Worm (Caenorhabditis elegans) whole organism, young adult: ENCODE results near the gene fbxa-147.

Source experiments
- B0261.1 ChIP-seq: sonication (generic microtip); optimal IDR thresholded peaks from 2 replicates; lab custom pipeline; 2016; ENCODE audit warnings: mild to moderate bottlenecking, missing genetic modification characterization, moderate library complexity, missing compliant biosample characterization
- B0336.3 ChIP-seq: fragments of 200-800 bp; sonication (Bioruptor generic); IDR thresholded peaks from 2 replicates; pipeline ENCODE4 v1.3.6; 2022; ENCODE audit warnings: missing genetic modification characterization, missing compliant biosample characterization
- F10E7.11 ChIP-seq: sonication (generic microtip); optimal IDR thresholded peaks from 2 replicates; lab custom pipeline; 2017; ENCODE audit warnings: mild to moderate bottlenecking, missing genetic modification characterization, moderate library complexity, missing compliant biosample characterization
- F23B12.7 ChIP-seq: sonication (generic microtip); optimal IDR thresholded peaks from 2 replicates; lab custom pipeline; 2017; ENCODE audit warnings: missing genetic modification characterization, mild to moderate bottlenecking, missing compliant biosample characterization, antibody characterized with exemption, moderate library complexity; ENCODE audit not compliant: insufficient read depth
- F33H1.4 ChIP-seq: fragments of 200-800 bp; sonication (Bioruptor generic); IDR thresholded peaks from 2 replicates; pipeline ENCODE4 v1.3.6; 2022; ENCODE audit warnings: missing genetic modification reagents, missing genetic modification characterization, missing compliant biosample characterization
- F57A8.1 ChIP-seq: fragments of 200-800 bp; sonication (Bioruptor generic); optimal IDR thresholded peaks from 2 replicates; lab custom pipeline; 2018; ENCODE audit warnings: mild to moderate bottlenecking, missing genetic modification characterization, moderate library complexity, missing compliant biosample characterization
- T26A5.8 ChIP-seq: sonication (generic microtip); optimal IDR thresholded peaks from 2 replicates; lab custom pipeline; 2016; ENCODE audit warnings: missing genetic modification characterization, missing compliant biosample characterization
- Y53G8AR.9 ChIP-seq: fragments of 200-800 bp; sonication (Bioruptor generic); conservative IDR thresholded peaks from 2 replicates; pipeline ENCODE4 v1.3.6; 2022; ENCODE audit warnings: missing genetic modification reagents, missing genetic modification characterization, missing compliant biosample characterization
- Y79H2A.3 ChIP-seq: fragments of 200-800 bp; sonication (Bioruptor generic); conservative IDR thresholded peaks from 2 replicates; pipeline ENCODE4 v1.3.6; 2022; ENCODE audit warnings: missing genetic modification reagents, missing genetic modification characterization, missing compliant biosample characterization
- Y95B8A.8 ChIP-seq: fragments of 200-800 bp; sonication (Bioruptor generic); IDR thresholded peaks from 2 replicates; pipeline ENCODE4 v1.3.6; 2022; ENCODE audit warnings: missing genetic modification reagents, missing genetic modification characterization, missing compliant biosample characterization
- ZK185.1 ChIP-seq: sonication (generic microtip); optimal IDR thresholded peaks from 2 replicates; lab custom pipeline; 2016; ENCODE audit warnings: mild to moderate bottlenecking, missing genetic modification characterization, missing compliant biosample characterization; ENCODE audit not compliant: poor library complexity, severe bottlenecking
- attf-5 ChIP-seq: fragments of 200-800 bp; sonication (Bioruptor generic); optimal IDR thresholded peaks from 2 replicates; lab custom pipeline; 2018; ENCODE audit warnings: mild to moderate bottlenecking, missing genetic modification characterization, missing compliant biosample characterization
- cebp-1 ChIP-seq, 2 experiments: fragments of 200-800 bp in 1 of 2; sonication (Bioruptor generic) in 1 of 2; sonication (generic microtip) in 1 of 2; IDR thresholded peaks in 1 of 2; optimal IDR thresholded peaks in 1 of 2; 2 replicates each; pipeline versions ENCODE4 v1.3.6 to Lab custom; 2017 to 2022; ENCODE audit warnings: missing compliant biosample characterization in 2 of 2, missing genetic modification characterization in 2 of 2, mild to moderate bottlenecking in 1 of 2, missing genetic modification reagents in 1 of 2, moderate library complexity in 1 of 2
- ceh-27 ChIP-seq: fragments of 200-800 bp; sonication (Bioruptor generic); optimal IDR thresholded peaks from 2 replicates; lab custom pipeline; 2018; ENCODE audit warnings: mild to moderate bottlenecking, missing genetic modification characterization, moderate library complexity, missing compliant biosample characterization
- ceh-91 ChIP-seq: fragments of 200-800 bp; sonication (Bioruptor generic); IDR thresholded peaks from 2 replicates; pipeline ENCODE4 v1.3.6; 2022; ENCODE audit warnings: missing genetic modification reagents, missing genetic modification characterization, missing compliant biosample characterization
- die-1 ChIP-seq: sonication (generic microtip); optimal IDR thresholded peaks from 2 replicates; lab custom pipeline; 2016; ENCODE audit warnings: missing genotype, mild to moderate bottlenecking, missing genetic modification characterization, missing compliant biosample characterization
- efl-1 ChIP-seq: fragments of 150-350 bp; optimal IDR thresholded peaks from 2 replicates; lab custom pipeline; 2014; ENCODE audit warnings: missing biosample characterization, missing genetic modification reagents, missing genetic modification characterization
- egrh-3 ChIP-seq: fragments of 200-800 bp; sonication (Bioruptor generic); IDR thresholded peaks from 2 replicates; pipeline ENCODE4 v1.3.6; 2022; ENCODE audit warnings: missing genetic modification reagents, missing genetic modification characterization, missing compliant biosample characterization
- ekl-4 ChIP-seq: fragments of 200-800 bp; sonication (Bioruptor generic); IDR thresholded peaks from 2 replicates; pipeline ENCODE4 v1.3.6; 2022; ENCODE audit warnings: missing genetic modification reagents, missing genetic modification characterization, missing compliant biosample characterization
- gei-17 ChIP-seq: fragments of 200-800 bp; sonication (Bioruptor generic); optimal IDR thresholded peaks from 2 replicates; lab custom pipeline; 2018; ENCODE audit warnings: mild to moderate bottlenecking, missing genetic modification characterization, missing compliant biosample characterization
- hmg-1.2 ChIP-seq: fragments of 200-800 bp; sonication (Bioruptor generic); IDR thresholded peaks from 2 replicates; pipeline ENCODE4 v1.3.6; 2022; ENCODE audit warnings: missing genetic modification reagents, missing genetic modification characterization, missing compliant biosample characterization
- hsf-1 ChIP-seq: fragments of 200-800 bp; sonication (Bioruptor generic); IDR thresholded peaks from 2 replicates; pipeline ENCODE4 v1.3.6; 2022; ENCODE audit warnings: missing genetic modification reagents, missing genetic modification characterization, missing compliant biosample characterization
- lag-1 ChIP-seq: fragments of 200-800 bp; sonication (Bioruptor generic); IDR thresholded peaks from 2 replicates; pipeline ENCODE4 v1.3.6; 2022; ENCODE audit warnings: missing genetic modification reagents, missing genetic modification characterization, missing compliant biosample characterization
- let-607 ChIP-seq, 2 experiments: fragments of 200-800 bp in 1 of 2; sonication (Bioruptor generic) in 1 of 2; sonication (generic microtip) in 1 of 2; optimal IDR thresholded peaks; 2 replicates each; lab custom pipeline; 2016 to 2018; ENCODE audit warnings: mild to moderate bottlenecking in 2 of 2, missing compliant biosample characterization in 2 of 2, missing genetic modification characterization in 2 of 2, moderate library complexity in 2 of 2, missing genotype in 1 of 2
- lin-54 ChIP-seq: fragments of 200-800 bp; sonication (Bioruptor generic); optimal IDR thresholded peaks from 2 replicates; lab custom pipeline; 2018; ENCODE audit warnings: mild to moderate bottlenecking, missing genetic modification characterization, missing compliant biosample characterization
- lsl-1 ChIP-seq: fragments of 200-800 bp; sonication (Bioruptor generic); optimal IDR thresholded peaks from 2 replicates; lab custom pipeline; 2018; ENCODE audit warnings: mild to moderate bottlenecking, missing genetic modification characterization, moderate library complexity, missing compliant biosample characterization
- madf-10 ChIP-seq: sonication (generic microtip); optimal IDR thresholded peaks from 2 replicates; lab custom pipeline; 2016; ENCODE audit warnings: mild to moderate bottlenecking, missing genetic modification characterization, missing compliant biosample characterization
- madf-3 ChIP-seq: fragments of 200-800 bp; sonication (Bioruptor generic); IDR thresholded peaks from 2 replicates; pipeline ENCODE4 v1.3.6; 2022; ENCODE audit warnings: missing genetic modification reagents, missing genetic modification characterization, missing compliant biosample characterization
- nfyb-1 ChIP-seq: fragments of 200-800 bp; sonication (Bioruptor generic); IDR thresholded peaks from 2 replicates; pipeline ENCODE4 v1.3.6; 2022; ENCODE audit warnings: missing genetic modification reagents, missing genetic modification characterization, missing compliant biosample characterization
- nhr-27 ChIP-seq: fragments of 200-800 bp; sonication (Bioruptor generic); optimal IDR thresholded peaks from 2 replicates; lab custom pipeline; 2018; ENCODE audit warnings: mild to moderate bottlenecking, missing genetic modification characterization, moderate library complexity, missing compliant biosample characterization
- nhr-80 ChIP-seq: sonication (generic microtip); optimal IDR thresholded peaks from 2 replicates; lab custom pipeline; 2016; ENCODE audit warnings: missing genetic modification characterization, missing compliant biosample characterization
- nhr-90 ChIP-seq: sonication (generic microtip); optimal IDR thresholded peaks from 2 replicates; lab custom pipeline; 2016; ENCODE audit warnings: missing genotype, mild to moderate bottlenecking, missing genetic modification characterization, missing compliant biosample characterization
- pbrm-1 ChIP-seq: fragments of 200-800 bp; sonication (Bioruptor generic); IDR thresholded peaks from 2 replicates; pipeline ENCODE4 v1.3.6; 2022; ENCODE audit warnings: missing genetic modification reagents, missing genetic modification characterization, missing compliant biosample characterization
- rcor-1 ChIP-seq: fragments of 200-800 bp; sonication (Bioruptor generic); IDR thresholded peaks from 2 replicates; pipeline ENCODE4 v1.3.6; 2022; ENCODE audit warnings: missing genetic modification reagents, missing genetic modification characterization, missing compliant biosample characterization
- rpc-1 ChIP-seq, 2 experiments: fragments of 150-350 bp in 1 of 2; sonication (generic microtip) in 1 of 2; optimal IDR thresholded peaks; 2 replicates each; lab custom pipeline; 2014 to 2018; ENCODE audit warnings: missing biosample characterization in 1 of 2, missing genetic modification characterization in 1 of 2, missing genetic modification reagents in 1 of 2, missing genotype in 1 of 2
- snpc-3.4 ChIP-seq: sonication (generic microtip); optimal IDR thresholded peaks from 2 replicates; lab custom pipeline; 2017; ENCODE audit warnings: missing genetic modification characterization, mild to moderate bottlenecking, missing compliant biosample characterization, antibody characterized with exemption, moderate library complexity, missing genotype, missing genetic modification reagents
- snpc-4 ChIP-seq, 5 experiments: fragments of 150-350 bp in 1 of 5; sonication (generic microtip) in 4 of 5; optimal IDR thresholded peaks; 2 replicates each; lab custom pipeline; 2014 to 2018; ENCODE audit warnings: missing genetic modification characterization in 5 of 5, missing biosample characterization in 3 of 5, antibody characterized with exemption in 2 of 5, mild to moderate bottlenecking in 2 of 5, missing compliant biosample characterization in 2 of 5, missing genotype in 2 of 5, moderate library complexity in 2 of 5, missing genetic modification reagents in 1 of 5
- somi-1 ChIP-seq: fragments of 200-800 bp; sonication (Bioruptor generic); optimal IDR thresholded peaks from 2 replicates; lab custom pipeline; 2018; ENCODE audit warnings: mild to moderate bottlenecking, missing genetic modification characterization, missing compliant biosample characterization
- tbp1 ChIP-seq: fragments of 200-800 bp; sonication (Bioruptor generic); optimal IDR thresholded peaks from 2 replicates; lab custom pipeline; 2018; ENCODE audit warnings: mild to moderate bottlenecking, missing genetic modification characterization, missing compliant biosample characterization
- ztf-18 ChIP-seq: sonication (generic microtip); optimal IDR thresholded peaks from 2 replicates; lab custom pipeline; 2016; ENCODE audit warnings: missing genotype, mild to moderate bottlenecking, missing genetic modification characterization, missing compliant biosample characterization

fbxa-147 gene

ce11 chrV:14689060-14689750 is 27.1 kb upstream of the fbxa-147 start, which contains the start of gene gasr-8 (continued):
- TF ChIP-seq Y95B8A.8 (GFP tag; lab: Robert Waterston, UW) (no peak), ZK185.1 (peak; percentile 45), madf-10 (tag; lab: Kevin White, UChicago) (peak; percentile 28), Y53G8AR.9 (no peak), F33H1.4 (GFP tag; lab: Robert Waterston, UW) (peak; percentile 8; the same call in 1 of the 2 replicates), snpc-3.4 (tag; lab: Kevin White, UChicago) (peak; percentile 29), die-1 (peak; percentile 48), ceh-91 (GFP tag; lab: Robert Waterston, UW) (no peak), nfyb-1 (peak; percentile 76), rpc-1 (optimal IDR thresholded peaks at IDR 0.05; lab: Kevin White, UChicago) (peak; percentile 66), rpc-1 (tag; optimal IDR thresholded peaks at IDR 0.05; lab: Kevin White, UChicago) (peak; percentile 82), nhr-27 (tag; lab: Kevin White, UChicago) (no peak), Y79H2A.3 (GFP tag; lab: Robert Waterston, UW) (no peak), tbp1 (GFP tag; lab: Kevin White, UChicago) (peak; percentile 90), B0261.1 (tag; lab: Kevin White, UChicago) (peak; percentile 85), nhr-90 (tag; lab: Kevin White, UChicago) (peak; percentile 32), hmg-1.2 (peak; percentile 52)
- TF ChIP-seq, all 124 proteins: peak for 30

ce11 chrV:14695713-14696112 is 20.6 kb upstream of the fbxa-147 start:
- TF ChIP-seq lsl-1 (GFP tag; lab: Kevin White, UChicago), result no peak
- TF ChIP-seq cebp-1 (GFP tag; IDR thresholded peaks at IDR 0.05; lab: Robert Waterston, UW), result no peak
- TF ChIP-seq cebp-1 (tag; optimal IDR thresholded peaks at IDR 0.05; lab: Kevin White, UChicago), result peak; percentile 57
- no peak for TF ChIP-seq hmg-1.2
- TF ChIP-seq, all 124 proteins: peak for 1

ce11 chrV:14696604-14697307 is 19.5 kb upstream of the fbxa-147 start, which contains the start of gene unc-112:
Gene unc-112 (minus strand): TSS chrV:14696654.
- TF ChIP-seq cebp-1 (GFP tag; IDR thresholded peaks at IDR 0.05; lab: Robert Waterston, UW), result no peak
- TF ChIP-seq cebp-1 (tag; optimal IDR thresholded peaks at IDR 0.05; lab: Kevin White, UChicago), result peak; percentile 73
- TF ChIP-seq B0336.3 (GFP tag; lab: Robert Waterston, UW), result peak; percentile 61; the same call in 1 of the 2 replicates
- peak; percentile 46 for TF ChIP-seq snpc-4 (GFP tag; optimal IDR thresholded peaks at IDR 0.05; lab: Kevin White, UChicago)
- TF ChIP-seq snpc-4 (tag; optimal IDR thresholded peaks at IDR 0.05; lab: Kevin White, UChicago), result peak; percentile 31 to 76 (median 56)
- TF ChIP-seq attf-5 (GFP tag; lab: Kevin White, UChicago), result peak; percentile 80
- TF ChIP-seq tbp1 (GFP tag; lab: Kevin White, UChicago), result peak; percentile 32
- peak; percentile 25 for TF ChIP-seq somi-1 (GFP tag; lab: Kevin White, UChicago)
- peak; percentile 96 for TF ChIP-seq nhr-80 (tag; lab: Kevin White, UChicago)
- TF ChIP-seq gei-17 (GFP tag; lab: Kevin White, UChicago), result no peak
- no peak for TF ChIP-seq F57A8.1 (GFP tag; lab: Kevin White, UChicago)
- no peak for TF ChIP-seq F10E7.11 (tag; lab: Kevin White, UChicago)
- TF ChIP-seq F23B12.7 (tag; lab: Kevin White, UChicago), result peak; percentile 81
- TF ChIP-seq let-607 (tag; optimal IDR thresholded peaks at IDR 0.05; lab: Kevin White, UChicago), result peak; percentile 25 to 29
- no peak for TF ChIP-seq ekl-4 (GFP tag; lab: Robert Waterston, UW)
- TF ChIP-seq madf-3, result 0 out of 2 replicates have a peak, but pooled peaks have one; percentile 12
- 0 out of 2 replicates have a peak, but pooled peaks have one; percentile 24 for TF ChIP-seq pbrm-1 (GFP tag; lab: Robert Waterston, UW)
- 0 out of 2 replicates have a peak, but pooled peaks have one; percentile 18 for TF ChIP-seq hsf-1 (GFP tag; lab: Robert Waterston, UW)
- TF ChIP-seq T26A5.8, result no peak
- peak; percentile 86 for TF ChIP-seq hmg-1.2
- TF ChIP-seq lin-54 (GFP tag; lab: Kevin White, UChicago), result peak; percentile 31
- TF ChIP-seq ceh-27 (GFP tag; lab: Kevin White, UChicago), result peak; percentile 62
- peak; percentile 51; the same call in 1 of the 2 replicates for TF ChIP-seq egrh-3 (GFP tag; lab: Robert Waterston, UW)
- peak; percentile 37; the same call in 1 of the 2 replicates for TF ChIP-seq rcor-1 (GFP tag; lab: Robert Waterston, UW)
- TF ChIP-seq lag-1 (GFP tag; lab: Robert Waterston, UW), result no peak
- peak; percentile 15 for TF ChIP-seq efl-1 (GFP tag; lab: Kevin White, UChicago)
- TF ChIP-seq ztf-18 (tag; lab: Kevin White, UChicago), result peak; percentile 48
